Fruit fly (Drosophila melanogaster) whole organism, embryonic: Measurements from ENCODE around the gene CG4820.

ENCODE experiments used
- Ada2b ChIP-seq: fragments of 200-800 bp; sonication (Bioruptor generic); IDR thresholded peaks from 2 replicates; pipeline ENCODE4 v1.3.6; 2022; ENCODE audit warnings: missing biosample characterization, missing genetic modification characterization
- Atf6 ChIP-seq: fragments of 200-800 bp; sonication (Bioruptor generic); IDR thresholded peaks from 2 replicates; pipeline ENCODE4 v1.3.6; 2022; ENCODE audit warnings: missing biosample characterization, missing genetic modification characterization
- CG10209 ChIP-seq: fragments of 200-800 bp; sonication (Bioruptor generic); optimal IDR thresholded peaks from 3 replicates; lab custom pipeline; 2017; ENCODE audit warnings: missing biosample characterization, mild to moderate bottlenecking, missing genetic modification characterization, missing genetic modification reagents
- CG10565 ChIP-seq: fragments of 200-800 bp; sonication (Bioruptor generic); optimal IDR thresholded peaks from 3 replicates; lab custom pipeline; 2016; ENCODE audit warnings: missing biosample characterization, mild to moderate bottlenecking, missing genetic modification characterization
- CG10654 ChIP-seq: fragments of 200-800 bp; sonication (Bioruptor generic); optimal IDR thresholded peaks from 2 replicates; lab custom pipeline; 2016; ENCODE audit warnings: missing biosample characterization, missing genetic modification characterization
- CG1233 ChIP-seq: fragments of 200-800 bp; sonication (Bioruptor generic); optimal IDR thresholded peaks from 4 replicates; lab custom pipeline; 2018; ENCODE audit warnings: missing biosample characterization, mild to moderate bottlenecking, missing genetic modification characterization
- CG14710 ChIP-seq: fragments of 200-800 bp; sonication (Bioruptor generic); optimal IDR thresholded peaks from 3 replicates; lab custom pipeline; 2019; ENCODE audit warnings: missing biosample characterization, mild to moderate bottlenecking, missing genetic modification characterization, moderate library complexity
- CG17359 ChIP-seq: fragments of 200-800 bp; sonication (Bioruptor generic); optimal IDR thresholded peaks from 3 replicates; lab custom pipeline; 2018; ENCODE audit warnings: missing biosample characterization, mild to moderate bottlenecking, missing genetic modification characterization, moderate library complexity
- CG17829 ChIP-seq: fragments of 200-800 bp; optimal IDR thresholded peaks from 2 replicates; lab custom pipeline; 2019; ENCODE audit warnings: missing biosample characterization, mild to moderate bottlenecking, missing genetic modification characterization, moderate library complexity
- CG17912 ChIP-seq: fragments of 200-800 bp; sonication (Bioruptor generic); optimal IDR thresholded peaks from 2 replicates; lab custom pipeline; 2018; ENCODE audit warnings: missing biosample characterization, mild to moderate bottlenecking, missing genetic modification characterization
- CG18262 ChIP-seq: fragments of 200-800 bp; optimal IDR thresholded peaks from 3 replicates; lab custom pipeline; 2019; ENCODE audit warnings: missing biosample characterization, mild to moderate bottlenecking, missing genetic modification characterization, moderate library complexity
- CG18619 ChIP-seq: fragments of 200-800 bp; sonication (Bioruptor generic); optimal IDR thresholded peaks from 3 replicates; lab custom pipeline; 2017; ENCODE audit warnings: missing biosample characterization, mild to moderate bottlenecking, missing genetic modification characterization
- CG2678 ChIP-seq: fragments of 200-800 bp; sonication (Bioruptor generic); optimal IDR thresholded peaks from 3 replicates; lab custom pipeline; 2019; ENCODE audit warnings: missing biosample characterization, mild to moderate bottlenecking, missing genetic modification characterization, moderate library complexity
- CG3838 ChIP-seq: fragments of 200-800 bp; sonication (Bioruptor generic); optimal IDR thresholded peaks from 3 replicates; lab custom pipeline; 2016; ENCODE audit warnings: missing biosample characterization, missing genetic modification characterization
- CG4282 ChIP-seq: fragments of 200-800 bp; sonication (Bioruptor generic); optimal IDR thresholded peaks from 2 replicates; lab custom pipeline; 2016; ENCODE audit warnings: missing biosample characterization, missing genetic modification characterization
- CG4424 ChIP-seq: fragments of 200-800 bp; sonication (Bioruptor generic); optimal IDR thresholded peaks from 3 replicates; lab custom pipeline; 2016; ENCODE audit warnings: missing biosample characterization, missing genetic modification characterization
- CG6765 ChIP-seq: fragments of 200-800 bp; sonication (Bioruptor generic); optimal IDR thresholded peaks from 3 replicates; lab custom pipeline; 2017; ENCODE audit warnings: missing biosample characterization, mild to moderate bottlenecking, missing genetic modification characterization
- CG7556 ChIP-seq: fragments of 200-800 bp; sonication (Bioruptor generic); optimal IDR thresholded peaks from 2 replicates; lab custom pipeline; 2017; ENCODE audit warnings: missing biosample characterization, mild to moderate bottlenecking, missing genetic modification characterization
- CG7987 ChIP-seq: fragments of 200-800 bp; sonication (Bioruptor generic); optimal IDR thresholded peaks from 2 replicates; lab custom pipeline; 2018; ENCODE audit warnings: missing biosample characterization, mild to moderate bottlenecking, missing genetic modification characterization, moderate library complexity
- CG8089 ChIP-seq: fragments of 200-800 bp; sonication (Bioruptor generic); optimal IDR thresholded peaks from 3 replicates; lab custom pipeline; 2016; ENCODE audit warnings: missing biosample characterization, missing genetic modification characterization
- CrebB ChIP-seq: fragments of 200-800 bp; sonication (Bioruptor generic); optimal IDR thresholded peaks from 3 replicates; lab custom pipeline; 2018; ENCODE audit warnings: missing biosample characterization, mild to moderate bottlenecking, missing genetic modification characterization
- Hmr ChIP-seq: fragments of 200-800 bp; sonication (Bioruptor generic); optimal IDR thresholded peaks from 3 replicates; lab custom pipeline; 2017; ENCODE audit warnings: mild to moderate bottlenecking, missing biosample characterization, missing genetic modification reagents, missing genetic modification characterization
- Hr78 ChIP-seq, 2 experiments: fragments of 200-800 bp in 1 of 2; fragments of >200 bp in 1 of 2; sonication (Bioruptor generic) in 1 of 2; optimal IDR thresholded peaks; 2 replicates each; lab custom pipeline; 2017 to 2019; ENCODE audit warnings: missing biosample characterization in 2 of 2, missing genetic modification characterization in 2 of 2, mild to moderate bottlenecking in 1 of 2, moderate library complexity in 1 of 2
- Mad ChIP-seq: fragments of 200-800 bp; sonication (Bioruptor generic); optimal IDR thresholded peaks from 2 replicates; lab custom pipeline; 2016; ENCODE audit warnings: missing biosample characterization, missing genetic modification characterization
- Ptx1 ChIP-seq: fragments of 200-800 bp; sonication (Bioruptor generic); IDR thresholded peaks from 2 replicates; pipeline ENCODE4 v1.3.6; 2022; ENCODE audit warnings: missing biosample characterization, missing genetic modification characterization
- Ravus ChIP-seq: fragments of 200-800 bp; sonication (Bioruptor generic); IDR thresholded peaks from 2 replicates; pipeline ENCODE4 v1.3.6; 2022; ENCODE audit warnings: missing biosample characterization, missing genetic modification characterization
- Rx ChIP-seq: fragments of 200-800 bp; sonication (Bioruptor generic); IDR thresholded peaks from 2 replicates; pipeline ENCODE4 v1.3.6; 2022; ENCODE audit warnings: missing biosample characterization, missing genetic modification characterization
- Sox100B ChIP-seq: fragments of 200-800 bp; sonication (Bioruptor generic); optimal IDR thresholded peaks from 3 replicates; lab custom pipeline; 2018; ENCODE audit warnings: missing biosample characterization, mild to moderate bottlenecking, missing genetic modification characterization
- Ssrp ChIP-seq: fragments of 200-800 bp; sonication (Bioruptor generic); optimal IDR thresholded peaks from 2 replicates; lab custom pipeline; 2018; ENCODE audit warnings: missing biosample characterization, mild to moderate bottlenecking, missing genetic modification characterization, moderate library complexity
- al ChIP-seq: fragments of 200-800 bp; sonication (Bioruptor generic); IDR thresholded peaks from 2 replicates; pipeline ENCODE4 v1.3.6; 2022; ENCODE audit warnings: missing biosample characterization, missing genetic modification characterization
- amos ChIP-seq: fragments of 200-800 bp; sonication (Bioruptor generic); IDR thresholded peaks from 2 replicates; pipeline ENCODE4 v1.3.6; 2022; ENCODE audit warnings: missing biosample characterization, missing genetic modification characterization; ENCODE audit not compliant: partially characterized antibody
- da ChIP-seq: fragments of 200-800 bp; sonication (Bioruptor generic); optimal IDR thresholded peaks from 2 replicates; lab custom pipeline; 2016; ENCODE audit warnings: missing biosample characterization, missing genetic modification characterization
- disco-r ChIP-seq: fragments of 200-800 bp; sonication (Bioruptor generic); optimal IDR thresholded peaks from 2 replicates; lab custom pipeline; 2016; ENCODE audit warnings: missing biosample characterization, missing genetic modification characterization
- dmrt99B ChIP-seq: fragments of 200-800 bp; sonication (Bioruptor generic); optimal IDR thresholded peaks from 2 replicates; lab custom pipeline; 2018; ENCODE audit warnings: missing biosample characterization, mild to moderate bottlenecking, missing genetic modification characterization, moderate library complexity
- dysf ChIP-seq: fragments of 200-800 bp; sonication (Bioruptor generic); IDR thresholded peaks from 3 replicates; pipeline ENCODE4 v1.3.6; 2022; ENCODE audit warnings: missing biosample characterization, missing genetic modification characterization
- gce ChIP-seq: fragments of 200-800 bp; sonication (Bioruptor generic); IDR thresholded peaks from 3 replicates; pipeline ENCODE4 v1.3.6; 2022; ENCODE audit warnings: missing biosample characterization, missing genetic modification characterization
- ind ChIP-seq: fragments of 200-800 bp; sonication (Bioruptor generic); optimal IDR thresholded peaks from 3 replicates; lab custom pipeline; 2016; ENCODE audit warnings: missing biosample characterization, missing genetic modification characterization
- ken ChIP-seq: fragments of 200-800 bp; sonication (Bioruptor generic); IDR thresholded peaks from 3 replicates; pipeline ENCODE4 v1.3.6; 2022; ENCODE audit warnings: missing biosample characterization, missing genetic modification characterization
- klu ChIP-seq: fragments of 200-800 bp; sonication (Bioruptor generic); IDR thresholded peaks from 2 replicates; pipeline ENCODE4 v1.3.6; 2022; ENCODE audit warnings: missing biosample characterization, missing genetic modification characterization
- kni ChIP-seq: fragments of 200-800 bp; sonication (Bioruptor generic); optimal IDR thresholded peaks from 3 replicates; lab custom pipeline; 2017; ENCODE audit warnings: mild to moderate bottlenecking, missing biosample characterization, missing genetic modification reagents, missing genetic modification characterization
- lbe ChIP-seq: fragments of 200-800 bp; sonication (Bioruptor generic); optimal IDR thresholded peaks from 2 replicates; lab custom pipeline; 2016; ENCODE audit warnings: missing biosample characterization, mild to moderate bottlenecking, missing genetic modification characterization
- nmo ChIP-seq: fragments of 200-800 bp; sonication (Bioruptor generic); optimal IDR thresholded peaks from 2 replicates; lab custom pipeline; 2018; ENCODE audit warnings: missing biosample characterization, mild to moderate bottlenecking, missing genetic modification characterization, moderate library complexity
- pita ChIP-seq: fragments of 200-800 bp; sonication (Bioruptor generic); optimal IDR thresholded peaks from 2 replicates; lab custom pipeline; 2017; ENCODE audit warnings: missing biosample characterization, mild to moderate bottlenecking, missing genetic modification characterization
- ro ChIP-seq: fragments of 200-800 bp; sonication (Bioruptor generic); IDR thresholded peaks from 2 replicates; pipeline ENCODE4 v1.3.6; 2022; ENCODE audit warnings: missing biosample characterization, missing genetic modification characterization
- sc ChIP-seq, 3 experiments: fragments of >200 bp in 2 of 3; fragments of 200-800 bp in 1 of 3; sonication (Bioruptor generic) in 1 of 3; optimal IDR thresholded peaks; 2 replicates in 2 of 3; 3 replicates in 1 of 3; lab custom pipeline; 2017; ENCODE audit warnings: mild to moderate bottlenecking in 1 of 3, missing biosample characterization in 1 of 3, missing genetic modification characterization in 1 of 3, missing genetic modification reagents in 1 of 3
- tll ChIP-seq, 2 experiments: fragments of 200-800 bp in 1 of 2; fragments of >200 bp in 1 of 2; sonication (Bioruptor generic) in 1 of 2; optimal IDR thresholded peaks; 2 replicates each; lab custom pipeline; 2017 to 2019; ENCODE audit warnings: missing biosample characterization in 2 of 2, missing genetic modification characterization in 2 of 2, mild to moderate bottlenecking in 1 of 2, moderate library complexity in 1 of 2
- tna ChIP-seq: fragments of 200-800 bp; sonication (Bioruptor generic); IDR thresholded peaks from 2 replicates; pipeline ENCODE4 v1.3.6; 2022; ENCODE audit warnings: missing biosample characterization, missing genetic modification characterization; ENCODE audit not compliant: partially characterized antibody
- wek ChIP-seq: fragments of 200-800 bp; sonication (Bioruptor generic); optimal IDR thresholded peaks from 3 replicates; lab custom pipeline; 2018; ENCODE audit warnings: missing biosample characterization, mild to moderate bottlenecking, missing genetic modification characterization, moderate library complexity

CG4820 gene

DNA sequence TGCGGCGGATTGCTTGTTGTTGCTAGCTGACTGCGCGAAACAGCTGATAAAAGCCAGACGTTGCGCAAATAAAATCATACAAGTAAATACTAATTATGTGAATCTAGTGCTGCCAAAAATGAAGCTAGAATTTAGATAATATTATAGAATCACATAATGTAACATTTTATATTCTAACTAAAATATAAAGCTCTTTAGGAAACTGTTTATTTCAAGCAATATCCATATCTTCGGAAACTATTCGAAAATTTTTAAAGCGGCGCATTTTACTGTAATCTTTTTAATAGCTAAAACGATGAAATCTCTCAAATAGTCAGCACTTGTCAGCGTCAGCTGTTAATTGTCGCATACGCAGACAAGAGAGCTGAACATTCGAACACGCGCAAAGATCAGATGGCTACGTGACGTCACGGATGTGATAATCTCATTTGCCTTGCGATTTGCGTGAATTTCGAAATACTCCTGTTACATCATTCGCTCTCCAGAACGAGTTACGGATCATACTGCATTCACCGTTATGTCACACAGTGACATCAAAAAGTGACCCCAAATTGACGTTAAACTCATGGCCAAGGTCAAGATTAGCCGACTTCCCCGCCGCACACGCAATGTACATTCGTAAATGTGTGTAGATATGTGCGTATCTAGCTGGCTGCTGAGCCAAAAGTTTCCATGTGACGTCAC lies 26.9 kb downstream of the CG4820 start (continued):
- TF ChIP-seq Ravus (GFP tag; lab: Robert Waterston, UW) (no peak), CG7556 (peak; percentile 47), tna (no peak), ken (GFP tag; lab: Robert Waterston, UW) (no peak), CG4282 (GFP tag; lab: Kevin White, UChicago) (no peak), Rx (no peak), ind (GFP tag; lab: Kevin White, UChicago) (peak; percentile 25), Hr78 (GFP tag; optimal IDR thresholded peaks at IDR 0.05; lab: Kevin White, UChicago) (peak in 1 of 2 experiments; percentile 63), dmrt99B (tag; lab: Kevin White, UChicago) (no peak), al (GFP tag; lab: Robert Waterston, UW) (0 out of 2 replicates have a peak, but pooled peaks have one; percentile 20), disco-r (GFP tag; lab: Kevin White, UChicago) (no peak), gce (GFP tag; lab: Robert Waterston, UW) (no peak), CG3838 (GFP tag; lab: Kevin White, UChicago) (no peak), CG1233 (peak; percentile 49), CG18619 (no peak), wek (GFP tag; lab: Kevin White, UChicago) (no peak), dysf (GFP tag; lab: Robert Waterston, UW) (peak; percentile 57; the same call in 2 of the 3 replicates), tll (GFP tag; optimal IDR thresholded peaks at IDR 0.05; lab: Kevin White, UChicago) (no peak), CG14710 (peak; percentile 33), Ssrp (tag; lab: Kevin White, UChicago) (no peak), nmo (GFP tag; lab: Kevin White, UChicago) (peak; percentile 48), da (GFP tag; lab: Kevin White, UChicago) (no peak), CG17359 (tag; lab: Kevin White, UChicago) (peak; percentile 57), kni (GFP tag; lab: Kevin White, UChicago) (no peak), CG10209 (GFP tag; lab: Kevin White, UChicago) (no peak), pita (GFP tag; lab: Kevin White, UChicago) (no peak), CrebB (tag; lab: Kevin White, UChicago) (no peak), CG4424 (no peak), sc (optimal IDR thresholded peaks at IDR 0.05; lab: Kevin White, UChicago) (no peak), sc (GFP tag; optimal IDR thresholded peaks at IDR 0.05; lab: Kevin White, UChicago) (no peak), CG10565 (GFP tag; lab: Kevin White, UChicago) (no peak), amos (no peak), CG17829 (tag; lab: Kevin White, UChicago) (peak; percentile 30), lbe (GFP tag; lab: Kevin White, UChicago) (peak; percentile 24), Sox100B (no peak), Hmr (peak; percentile 15), CG10654 (GFP tag; lab: Kevin White, UChicago) (no peak), CG8089 (no peak), Atf6 (GFP tag; lab: Robert Waterston, UW) (no peak), Ptx1 (peak; percentile 38; the same call in 1 of the 2 replicates), Ada2b (GFP tag; lab: Robert Waterston, UW) (no peak), CG7987 (peak; percentile 23), CG17912 (GFP tag; lab: Kevin White, UChicago) (no peak), Mad (GFP tag; lab: Kevin White, UChicago) (no peak), klu (GFP tag; lab: Robert Waterston, UW) (no peak), CG18262 (peak; percentile 56), ro (no peak), CG2678 (tag; lab: Kevin White, UChicago) (peak; percentile 73), CG6765 (GFP tag; lab: Kevin White, UChicago) (peak; percentile 60)
